Fruit fly (Drosophila melanogaster) whole organism, pupa: ENCODE results near the gene Taf1.

Experiments used
- CG12605 ChIP-seq: fragments of 200-800 bp; sonication (Bioruptor generic); IDR thresholded peaks from 2 replicates; pipeline ENCODE4 v1.3.6; 2022; ENCODE audit warnings: missing biosample characterization, missing genetic modification characterization
- CG14655 ChIP-seq: fragments of 200-800 bp; sonication (Bioruptor generic); optimal IDR thresholded peaks from 3 replicates; lab custom pipeline; 2017; ENCODE audit warnings: mild to moderate bottlenecking, missing biosample characterization, missing genetic modification reagents, missing genetic modification characterization
- CG15710 ChIP-seq: fragments of 200-800 bp; sonication (Bioruptor generic); optimal IDR thresholded peaks from 2 replicates; lab custom pipeline; 2018; ENCODE audit warnings: missing biosample characterization, mild to moderate bottlenecking, missing genetic modification characterization, moderate library complexity
- CG34367 ChIP-seq: fragments of 200-800 bp; sonication (Bioruptor generic); optimal IDR thresholded peaks from 2 replicates; lab custom pipeline; 2018; ENCODE audit warnings: missing biosample characterization, mild to moderate bottlenecking, missing genetic modification characterization
- CG8159 ChIP-seq: fragments of 200-800 bp; sonication (Bioruptor generic); optimal IDR thresholded peaks from 3 replicates; lab custom pipeline; 2018; ENCODE audit warnings: missing biosample characterization, mild to moderate bottlenecking, missing genetic modification characterization, moderate library complexity
- CG8301 ChIP-seq: fragments of 200-800 bp; sonication (Bioruptor generic); optimal IDR thresholded peaks from 2 replicates; lab custom pipeline; 2018; ENCODE audit warnings: missing biosample characterization, mild to moderate bottlenecking, missing genetic modification characterization
- CG9948 ChIP-seq: fragments of 200-800 bp; sonication (Bioruptor generic); optimal IDR thresholded peaks from 2 replicates; lab custom pipeline; 2018; ENCODE audit warnings: missing biosample characterization, mild to moderate bottlenecking, missing genetic modification characterization, moderate library complexity
- D1 ChIP-seq: fragments of 200-800 bp; sonication (Bioruptor generic); optimal IDR thresholded peaks from 2 replicates; lab custom pipeline; 2018; ENCODE audit warnings: missing biosample characterization, mild to moderate bottlenecking, missing genetic modification characterization, moderate library complexity
- EcR ChIP-seq: fragments of 200-800 bp; sonication (Bioruptor generic); optimal IDR thresholded peaks from 3 replicates; lab custom pipeline; 2019; ENCODE audit warnings: missing biosample characterization, missing genetic modification characterization, mild to moderate bottlenecking, moderate library complexity, missing genetic modification reagents
- Snoo ChIP-seq: fragments of 200-800 bp; sonication (Bioruptor generic); optimal IDR thresholded peaks from 3 replicates; lab custom pipeline; 2017; ENCODE audit warnings: missing biosample characterization, mild to moderate bottlenecking, missing genetic modification characterization, inconsistent platforms
- fd96Ca ChIP-seq: fragments of 200-800 bp; sonication (Bioruptor generic); IDR thresholded peaks from 3 replicates; pipeline ENCODE4 v1.3.6; 2022; ENCODE audit warnings: missing biosample characterization, missing genetic modification characterization
- gl ChIP-seq: fragments of 200-800 bp; sonication (Bioruptor generic); optimal IDR thresholded peaks from 2 replicates; lab custom pipeline; 2018; ENCODE audit warnings: missing biosample characterization, mild to moderate bottlenecking, missing genetic modification characterization

- TF ChIP-seq gl (tag; lab: Kevin White, UChicago) (no peak), CG14655 (GFP tag; lab: Kevin White, UChicago) (no peak), Snoo (tag; lab: Kevin White, UChicago) (no peak), CG9948 (tag; lab: Kevin White, UChicago) (no peak), D1 (no peak), CG8159 (tag; lab: Kevin White, UChicago) (peak; percentile 59), CG15710 (tag; lab: Kevin White, UChicago) (no peak), fd96Ca (GFP tag; lab: Robert Waterston, UW) (no peak), CG34367 (no peak), CG8301 (tag; lab: Kevin White, UChicago) (no peak), EcR (GFP tag; lab: Kevin White, UChicago) (no peak), CG12605 (GFP tag; lab: Robert Waterston, UW) (no peak)
These were observed 27.9 kb downstream of the Taf1 start for dm6 chr3R:6674548-6674947.
